Fruit fly (Drosophila melanogaster) S2 (cell line): Measurements from ENCODE around the gene Gbeta5.

ENCODE experiments used
- CG8478 ChIP-seq: fragments of >200 bp; optimal IDR thresholded peaks from 2 replicates; lab custom pipeline; 2018
- CTCF ChIP-seq, 2 experiments: fragments of >200 bp; optimal IDR thresholded peaks; 2 replicates each; lab custom pipeline; 2018

The Gbeta5 gene

DNA sequence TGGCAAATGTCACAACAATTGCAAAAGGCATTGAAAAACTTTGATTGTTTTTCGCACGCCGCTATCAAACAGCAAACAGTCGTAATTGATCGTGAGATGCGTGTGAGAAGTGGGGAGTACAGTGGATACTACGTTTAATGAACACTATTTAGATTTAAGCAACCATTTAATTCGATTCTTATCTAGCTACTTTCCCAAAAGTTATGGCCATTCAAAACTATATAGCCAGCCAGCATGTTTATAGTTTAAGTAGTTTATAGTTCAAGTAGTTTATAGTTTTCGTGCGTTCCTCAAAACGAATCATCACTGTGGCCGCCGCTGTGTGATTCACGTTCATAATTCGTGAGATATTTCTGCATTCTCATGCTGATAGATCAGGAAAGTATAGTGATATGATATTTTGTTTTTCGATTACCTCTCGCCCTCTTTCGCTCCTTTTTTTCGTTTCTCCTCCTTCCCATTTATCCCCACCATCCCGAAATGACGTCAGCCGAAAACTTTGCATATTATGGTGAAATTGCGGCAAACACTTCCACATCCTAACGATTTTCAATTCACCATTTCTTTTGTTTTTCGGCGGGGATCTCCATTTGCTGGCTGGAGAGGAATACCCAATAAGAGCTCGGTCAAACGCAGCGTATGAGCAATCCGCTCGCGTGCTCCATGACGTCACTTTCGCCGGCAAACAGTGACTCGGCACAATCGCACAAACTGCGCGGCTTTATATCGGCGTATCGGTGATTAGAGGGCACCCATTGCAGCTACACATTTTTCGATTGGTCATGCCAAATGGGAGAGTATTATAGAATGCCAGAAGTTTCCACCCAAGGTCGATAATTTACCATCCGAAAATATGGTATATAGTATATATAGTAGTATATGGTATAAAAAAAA lies 38.4 kb downstream of the Gbeta5 start:
- no peak for TF ChIP-seq CG8478 (lab: Kevin White, UChicago)
- TF ChIP-seq CTCF (optimal IDR thresholded peaks at IDR 0.05; lab: Kevin White, UChicago), result no peak

DNA sequence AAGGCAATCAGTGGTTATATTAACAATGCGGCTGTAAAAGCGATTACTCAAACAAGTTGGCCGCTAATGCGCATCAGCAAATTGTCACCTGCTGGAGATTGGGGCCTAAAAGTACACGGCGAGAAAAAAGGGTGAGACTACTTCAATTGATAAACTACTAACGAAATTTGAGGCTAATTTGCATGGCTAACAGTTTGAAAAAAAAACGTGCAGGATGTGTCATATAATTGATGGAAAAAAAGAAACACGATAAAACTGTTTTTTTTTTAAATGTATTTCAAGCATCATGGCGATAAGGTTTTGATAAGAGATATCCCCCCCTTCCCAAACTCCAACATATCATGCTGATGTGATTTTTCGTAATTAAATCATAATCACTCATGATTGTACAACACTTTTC lies 39.4 kb downstream of the Gbeta5 start:
- no peak for TF ChIP-seq CTCF (optimal IDR thresholded peaks at IDR 0.05; lab: Kevin White, UChicago)
- TF ChIP-seq CG8478 (lab: Kevin White, UChicago), result no peak

DNA sequence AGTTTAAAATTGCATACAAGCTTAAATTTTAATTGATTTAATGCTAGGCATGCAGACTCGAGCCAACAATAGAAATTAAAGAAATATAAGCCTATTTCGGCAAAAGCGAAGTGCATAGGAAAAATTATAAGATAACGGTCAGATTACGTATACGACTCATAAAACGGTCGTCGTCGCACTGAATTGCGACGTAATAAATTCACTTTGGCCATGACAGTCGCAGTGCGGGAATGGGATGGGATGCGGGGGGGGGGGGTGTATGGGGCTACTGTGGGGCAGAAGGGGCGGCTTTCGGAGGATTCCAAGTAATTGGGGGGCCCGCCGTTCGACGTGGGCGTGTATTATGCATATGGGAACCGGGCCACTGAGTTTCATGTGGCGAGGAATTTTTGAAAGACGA lies 41.1 kb downstream of the Gbeta5 start:
- TF ChIP-seq CG8478 (lab: Kevin White, UChicago), result no peak
- TF ChIP-seq CTCF (optimal IDR thresholded peaks at IDR 0.05; lab: Kevin White, UChicago), result no peak

DNA sequence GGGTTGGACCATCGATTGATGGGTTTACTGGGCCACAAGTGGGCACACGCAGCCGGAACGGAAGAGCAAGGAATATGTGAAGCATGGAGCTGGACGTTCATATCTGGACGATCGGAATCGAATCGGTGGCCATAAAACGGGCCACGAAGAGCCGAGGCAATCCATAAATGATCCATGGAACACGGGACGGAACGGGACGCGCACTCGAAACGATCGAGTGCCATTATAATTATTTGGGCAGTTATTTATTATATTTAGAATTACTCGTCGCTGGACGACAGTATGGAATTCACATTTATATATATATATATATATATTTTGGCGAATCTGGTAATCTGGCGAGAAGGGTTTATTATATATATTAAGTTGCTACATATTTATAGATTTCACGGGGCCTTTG lies 44.1 kb downstream of the Gbeta5 start:
- TF ChIP-seq CTCF (optimal IDR thresholded peaks at IDR 0.05; lab: Kevin White, UChicago) (no peak), CG8478 (lab: Kevin White, UChicago) (no peak)

DNA sequence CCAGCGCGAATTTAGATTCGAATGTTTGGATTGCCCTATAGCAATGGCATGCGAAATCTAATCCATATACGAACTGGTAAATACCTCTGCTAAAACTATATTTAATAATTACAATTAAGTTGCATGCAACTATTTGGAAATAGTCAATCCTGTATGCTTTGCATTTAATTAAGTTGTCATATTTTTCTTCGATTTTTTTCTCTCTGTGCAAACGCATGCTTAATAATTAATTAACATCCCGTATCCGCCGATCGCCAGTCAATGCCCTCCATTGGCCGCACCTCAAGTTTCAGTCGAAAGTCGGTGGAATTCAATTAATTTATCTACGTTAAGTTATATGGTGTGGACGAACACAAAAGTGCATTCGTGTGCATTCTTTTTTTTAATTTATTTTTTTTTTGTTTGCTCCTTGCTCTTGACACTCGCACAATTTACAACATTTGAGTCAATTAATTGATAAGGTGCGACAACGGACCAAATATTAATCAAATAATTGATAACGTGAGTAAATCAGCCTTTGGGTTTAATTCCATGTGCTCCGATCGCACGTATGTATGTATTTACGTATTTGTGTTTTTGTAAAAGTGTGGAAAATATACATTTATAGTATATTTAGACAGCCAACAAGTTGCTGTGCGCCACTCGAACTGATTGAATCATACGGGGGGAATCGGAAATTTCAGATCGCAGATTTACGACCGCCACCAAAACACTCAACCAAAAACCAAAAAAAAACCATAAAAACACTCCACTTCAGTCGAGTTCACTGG lies 45.6 kb downstream of the Gbeta5 start:
- TF ChIP-seq CTCF (optimal IDR thresholded peaks at IDR 0.05; lab: Kevin White, UChicago) (no peak), CG8478 (lab: Kevin White, UChicago) (no peak)

DNA sequence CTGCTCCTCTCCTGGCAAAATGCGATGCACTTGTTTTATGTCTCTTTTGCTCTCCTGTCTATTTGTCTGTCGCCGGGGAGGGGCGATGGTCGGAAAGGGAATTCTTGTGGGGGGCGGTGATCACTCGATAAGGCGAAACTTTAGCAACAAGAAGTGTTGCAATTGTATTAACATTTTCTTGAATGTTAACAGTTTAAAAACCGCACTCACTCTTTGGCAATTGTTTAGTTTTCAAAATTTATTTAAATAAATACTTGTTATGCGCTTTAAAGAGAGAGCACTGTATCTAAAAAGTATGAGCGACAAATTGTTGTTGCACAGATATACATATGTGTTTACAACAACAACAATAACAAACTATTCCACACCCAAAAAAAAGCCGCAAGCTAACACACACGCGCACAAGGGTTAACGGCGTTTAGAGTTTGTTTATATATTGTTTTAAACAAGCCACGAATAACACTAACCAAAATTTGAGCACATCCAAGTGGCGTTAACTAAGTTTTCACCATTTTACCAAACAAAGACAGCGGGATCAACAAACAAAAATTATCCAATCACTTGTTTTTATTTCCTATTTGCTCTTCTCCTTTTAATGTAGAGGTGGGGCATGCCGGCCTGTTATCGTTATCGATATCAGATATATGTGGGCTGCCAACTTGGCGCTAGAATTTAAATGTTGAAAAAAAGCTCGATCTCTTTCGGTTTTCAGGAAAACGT lies 50.4 kb downstream of the Gbeta5 start, which contains the start of gene CG2258:
TSS of gene CG2258 (minus strand) at position 617 of the 720 bp plus-strand sequence.
- TF ChIP-seq CTCF (optimal IDR thresholded peaks at IDR 0.05; lab: Kevin White, UChicago) (no peak), CG8478 (lab: Kevin White, UChicago) (no peak)

DNA sequence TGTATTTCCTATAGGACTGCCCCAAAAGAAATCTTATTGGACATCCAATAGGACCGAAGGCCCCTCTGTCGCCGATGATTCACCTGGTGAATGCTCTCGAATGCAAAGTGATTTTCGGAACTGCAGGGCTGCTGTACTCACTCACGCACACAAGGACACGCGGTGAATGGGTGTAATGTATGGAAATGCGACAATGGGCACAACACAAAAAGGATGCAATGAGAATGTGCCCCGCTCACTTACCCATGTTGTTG lies 51.3 kb downstream of the Gbeta5 start:
- TF ChIP-seq CTCF (optimal IDR thresholded peaks at IDR 0.05; lab: Kevin White, UChicago) (no peak), CG8478 (lab: Kevin White, UChicago) (no peak)
